Fruit fly (Drosophila melanogaster): ENCODE measurements around the gene CG3961.

DNA sequence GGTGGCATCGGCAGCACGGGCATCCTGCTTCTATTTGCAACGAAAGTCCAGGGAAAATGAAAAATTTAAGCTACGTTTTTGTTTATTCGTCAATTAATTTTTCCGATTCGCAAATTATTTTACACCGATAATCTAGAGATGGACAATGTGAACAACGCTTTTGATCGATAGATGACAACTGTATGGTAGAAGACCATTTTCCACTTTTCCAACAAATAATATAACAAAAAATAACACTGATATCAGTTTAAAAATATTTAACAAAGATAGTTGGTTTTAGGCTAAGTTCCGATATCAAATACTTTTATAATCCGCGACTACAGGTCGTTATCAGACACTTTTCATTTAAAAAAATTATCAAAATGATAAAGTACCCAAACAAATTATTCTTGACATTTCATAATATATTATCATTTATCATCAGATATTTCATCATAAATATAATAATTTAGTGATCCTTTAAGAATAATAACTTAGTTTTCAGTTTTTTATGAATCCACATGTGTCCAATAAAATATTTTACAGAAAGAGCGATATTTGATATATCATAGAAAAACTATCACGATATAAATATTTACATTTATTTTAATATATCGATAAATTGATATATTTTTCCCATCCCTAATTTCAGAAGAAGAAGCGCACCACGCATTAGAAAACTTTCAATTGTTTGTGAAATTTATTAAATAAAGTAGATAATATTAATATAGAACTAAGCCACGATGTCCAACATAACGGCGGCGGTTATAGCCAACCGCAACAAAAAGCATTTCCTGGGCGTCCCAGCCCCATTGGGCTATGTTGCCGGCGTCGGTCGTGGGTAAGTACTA, 14.7 kb upstream of the CG3961 start, which contains the start of the genes CSN1b and Prp6:
- TF ChIP-seq CG14014 (GFP tag; IDR thresholded peaks at IDR 0.05) (no peak), h (optimal IDR thresholded peaks at IDR 0.05) (no peak), CG1529 (GFP tag; optimal IDR thresholded peaks at IDR 0.05) (no peak), CG13424 (tag; optimal IDR thresholded peaks at IDR 0.05) (no peak), ATbp (GFP tag; optimal IDR thresholded peaks at IDR 0.05) (no peak), CG11093 (GFP tag; IDR thresholded peaks at IDR 0.05) (no peak), CG17385 (GFP tag; optimal IDR thresholded peaks at IDR 0.05) (peak; percentile 82), row (GFP tag; IDR thresholded peaks at IDR 0.05) (peak; percentile 77), H15 (GFP tag; IDR thresholded peaks at IDR 0.05) (no peak), CG4820 (GFP tag; optimal IDR thresholded peaks at IDR 0.05) (no peak), CG16779 (GFP tag; IDR thresholded peaks at IDR 0.05) (no peak), CG13287 (GFP tag; IDR thresholded peaks at IDR 0.05; ENCODE audit: partially characterized antibody) (peak; percentile 41), pan (optimal IDR thresholded peaks at IDR 0.05) (no peak), pan (GFP tag; optimal IDR thresholded peaks at IDR 0.05 in 1 of 2, IDR thresholded peaks at IDR 0.05 in 1 of 2) (no peak), CG17829 (tag; optimal IDR thresholded peaks at IDR 0.05) (no peak)

Data from whole organism, embryonic.